Fruit fly (Drosophila melanogaster) whole organism, embryonic: ENCODE measurements around the gene CG33552.

ENCODE experiments used
- B-H2 ChIP-seq: fragments of 200-800 bp; sonication (Bioruptor generic); optimal IDR thresholded peaks from 2 replicates; lab custom pipeline; 2018; ENCODE audit warnings: missing biosample characterization, mild to moderate bottlenecking, missing genetic modification characterization
- CG10321 ChIP-seq: fragments of 200-800 bp; sonication (Bioruptor generic); IDR thresholded peaks from 2 replicates; pipeline ENCODE4 v1.3.6; 2022; ENCODE audit warnings: missing biosample characterization, missing genetic modification characterization
- CG10959 ChIP-seq: fragments of 200-800 bp; sonication (Bioruptor generic); IDR thresholded peaks from 2 replicates; pipeline ENCODE4 v1.3.6; 2022; ENCODE audit warnings: missing biosample characterization, missing genetic modification characterization
- CG12104 ChIP-seq: fragments of 200-800 bp; sonication (Bioruptor generic); optimal IDR thresholded peaks from 3 replicates; lab custom pipeline; 2016; ENCODE audit warnings: missing biosample characterization, missing genetic modification characterization
- CG12744 ChIP-seq: fragments of 200-800 bp; sonication (Bioruptor generic); optimal IDR thresholded peaks from 2 replicates; lab custom pipeline; 2016; ENCODE audit warnings: missing biosample characterization, missing genetic modification characterization
- CG13624 ChIP-seq: fragments of 200-800 bp; sonication (Bioruptor generic); optimal IDR thresholded peaks from 2 replicates; lab custom pipeline; 2016; ENCODE audit warnings: missing biosample characterization, missing genetic modification characterization
- CG14050 ChIP-seq: fragments of 200-800 bp; sonication (Bioruptor generic); IDR thresholded peaks from 3 replicates; pipeline ENCODE4 v1.3.6; 2022; ENCODE audit warnings: missing biosample characterization, missing genetic modification characterization
- CG17328 ChIP-seq: fragments of 200-800 bp; sonication (Bioruptor generic); IDR thresholded peaks from 2 replicates; pipeline ENCODE4 v1.3.6; 2022; ENCODE audit warnings: missing biosample characterization, missing genetic modification characterization
- CG17568 ChIP-seq: fragments of 200-800 bp; sonication (Bioruptor generic); optimal IDR thresholded peaks from 2 replicates; lab custom pipeline; 2018; ENCODE audit warnings: missing biosample characterization, mild to moderate bottlenecking, missing genetic modification characterization, moderate library complexity
- CG18011 ChIP-seq: fragments of 200-800 bp; sonication (Bioruptor generic); optimal IDR thresholded peaks from 2 replicates; lab custom pipeline; 2017; ENCODE audit warnings: missing biosample characterization, missing genetic modification characterization, mild to moderate bottlenecking, moderate library complexity, missing genotype
- CG2199 ChIP-seq: fragments of 200-800 bp; sonication (Bioruptor generic); IDR thresholded peaks from 3 replicates; pipeline ENCODE4 v1.3.6; 2022; ENCODE audit warnings: missing biosample characterization, missing genetic modification characterization
- CG2678 ChIP-seq: fragments of 200-800 bp; sonication (Bioruptor generic); optimal IDR thresholded peaks from 3 replicates; lab custom pipeline; 2019; ENCODE audit warnings: missing biosample characterization, mild to moderate bottlenecking, missing genetic modification characterization, moderate library complexity
- CG31224 ChIP-seq: fragments of 200-800 bp; sonication (Bioruptor generic); IDR thresholded peaks from 2 replicates; pipeline ENCODE4 v1.3.6; 2022; ENCODE audit warnings: missing biosample characterization, missing genetic modification characterization
- CG31365 ChIP-seq: fragments of 200-800 bp; sonication (Bioruptor generic); optimal IDR thresholded peaks from 2 replicates; lab custom pipeline; 2018; ENCODE audit warnings: missing biosample characterization, mild to moderate bottlenecking, missing genetic modification characterization
- CG32767 ChIP-seq: fragments of 200-800 bp; sonication (Bioruptor generic); IDR thresholded peaks from 2 replicates; pipeline ENCODE4 v1.3.6; 2022; ENCODE audit warnings: missing biosample characterization, missing genetic modification characterization
- CG33213 ChIP-seq: fragments of 200-800 bp; sonication (Bioruptor generic); optimal IDR thresholded peaks from 3 replicates; lab custom pipeline; 2016; ENCODE audit warnings: missing biosample characterization, missing genetic modification characterization
- CG4820 ChIP-seq: fragments of 200-800 bp; sonication (Bioruptor generic); optimal IDR thresholded peaks from 3 replicates; lab custom pipeline; 2016; ENCODE audit warnings: missing biosample characterization, missing genetic modification characterization
- CG6654 ChIP-seq: fragments of 200-800 bp; sonication (Bioruptor generic); optimal IDR thresholded peaks from 2 replicates; lab custom pipeline; 2017; ENCODE audit warnings: missing biosample characterization, mild to moderate bottlenecking, missing genetic modification characterization
- CG6765 ChIP-seq: fragments of 200-800 bp; sonication (Bioruptor generic); optimal IDR thresholded peaks from 3 replicates; lab custom pipeline; 2017; ENCODE audit warnings: missing biosample characterization, mild to moderate bottlenecking, missing genetic modification characterization
- CG8290 ChIP-seq, 3 experiments: fragments of 200-800 bp; sonication (Bioruptor generic); optimal IDR thresholded peaks; 2 replicates each; lab custom pipeline; 2016 to 2019; ENCODE audit warnings: missing biosample characterization in 3 of 3, missing genetic modification characterization in 3 of 3, mild to moderate bottlenecking in 2 of 3, moderate library complexity in 1 of 3
- CG8388 ChIP-seq: fragments of 200-800 bp; sonication (Bioruptor generic); optimal IDR thresholded peaks from 2 replicates; lab custom pipeline; 2019; ENCODE audit warnings: missing biosample characterization, mild to moderate bottlenecking, missing genetic modification characterization, moderate library complexity
- CHES-1-like ChIP-seq: fragments of 200-800 bp; sonication (Bioruptor generic); optimal IDR thresholded peaks from 2 replicates; lab custom pipeline; 2016; ENCODE audit warnings: missing biosample characterization, missing genetic modification characterization
- Chrac-16 ChIP-seq: fragments of 200-800 bp; sonication (Bioruptor generic); optimal IDR thresholded peaks from 3 replicates; lab custom pipeline; 2016; ENCODE audit warnings: missing biosample characterization, missing genetic modification characterization
- D ChIP-seq, 2 experiments: fragments of 200-800 bp in 1 of 2; fragments of >200 bp in 1 of 2; sonication (Bioruptor generic) in 1 of 2; optimal IDR thresholded peaks; 2 replicates in 1 of 2; 3 replicates in 1 of 2; lab custom pipeline; 2017; ENCODE audit warnings: mild to moderate bottlenecking in 1 of 2, missing biosample characterization in 1 of 2, missing genetic modification characterization in 1 of 2, missing genetic modification reagents in 1 of 2
- Dip3 ChIP-seq: fragments of 200-800 bp; sonication (Bioruptor generic); optimal IDR thresholded peaks from 3 replicates; lab custom pipeline; 2016; ENCODE audit warnings: missing biosample characterization, missing genetic modification characterization
- Doc2 ChIP-seq: fragments of 200-800 bp; sonication (Bioruptor generic); IDR thresholded peaks from 2 replicates; pipeline ENCODE4 v1.3.6; 2022; ENCODE audit warnings: missing biosample characterization, missing genetic modification characterization
- Myb ChIP-seq: fragments of 200-800 bp; sonication (Bioruptor generic); optimal IDR thresholded peaks from 2 replicates; lab custom pipeline; 2016; ENCODE audit warnings: missing biosample characterization, missing genetic modification characterization
- Nf-YB ChIP-seq: fragments of 200-800 bp; sonication (Bioruptor generic); optimal IDR thresholded peaks from 3 replicates; lab custom pipeline; 2019; ENCODE audit warnings: missing biosample characterization, mild to moderate bottlenecking, missing genetic modification characterization, moderate library complexity
- Oaz ChIP-seq: fragments of 200-800 bp; sonication (Bioruptor generic); IDR thresholded peaks from 2 replicates; pipeline ENCODE4 v1.3.6; 2022; ENCODE audit warnings: missing biosample characterization, missing genetic modification characterization
- Opbp ChIP-seq: fragments of 200-800 bp; sonication (Bioruptor generic); IDR thresholded peaks from 3 replicates; pipeline ENCODE4 v1.3.6; 2022; ENCODE audit warnings: missing biosample characterization, missing genetic modification characterization; ENCODE audit not compliant: partially characterized antibody
- Taf1 ChIP-seq: fragments of 200-800 bp; sonication (Bioruptor generic); IDR thresholded peaks from 2 replicates; pipeline ENCODE4 v1.3.6; 2022; ENCODE audit warnings: missing biosample characterization, missing genetic modification characterization
- Trl ChIP-seq, 3 experiments: fragments of >200 bp in 2 of 3; fragments of 200-800 bp in 1 of 3; sonication (Bioruptor generic) in 1 of 3; optimal IDR thresholded peaks; 2 replicates in 1 of 3; 3 replicates in 2 of 3; lab custom pipeline; 2016 to 2017; ENCODE audit warnings: missing biosample characterization in 1 of 3, missing genetic modification characterization in 1 of 3
- ap ChIP-seq: fragments of 200-800 bp; sonication (Bioruptor generic); IDR thresholded peaks from 2 replicates; pipeline ENCODE4 v1.3.6; 2022; ENCODE audit warnings: missing biosample characterization, missing genetic modification characterization
- br ChIP-seq: fragments of >200 bp; optimal IDR thresholded peaks from 2 replicates; lab custom pipeline; 2017
- cad ChIP-seq: fragments of >200 bp; optimal IDR thresholded peaks from 2 replicates; lab custom pipeline; 2017; ENCODE audit warnings: missing biosample characterization, missing genetic modification characterization
- cg ChIP-seq: fragments of 200-800 bp; sonication (Bioruptor generic); optimal IDR thresholded peaks from 3 replicates; lab custom pipeline; 2019; ENCODE audit warnings: missing biosample characterization, mild to moderate bottlenecking, missing genetic modification characterization, moderate library complexity
- disco-r ChIP-seq: fragments of 200-800 bp; sonication (Bioruptor generic); optimal IDR thresholded peaks from 2 replicates; lab custom pipeline; 2016; ENCODE audit warnings: missing biosample characterization, missing genetic modification characterization
- ems ChIP-seq: fragments of 200-800 bp; sonication (Bioruptor generic); optimal IDR thresholded peaks from 3 replicates; lab custom pipeline; 2016; ENCODE audit warnings: missing biosample characterization, missing genetic modification characterization
- exex ChIP-seq: fragments of 200-800 bp; sonication (Bioruptor generic); optimal IDR thresholded peaks from 4 replicates; lab custom pipeline; 2018; ENCODE audit warnings: missing biosample characterization, mild to moderate bottlenecking, missing genetic modification characterization, moderate library complexity
- fd102C ChIP-seq: fragments of 200-800 bp; sonication (Bioruptor generic); optimal IDR thresholded peaks from 2 replicates; lab custom pipeline; 2018; ENCODE audit warnings: missing biosample characterization, mild to moderate bottlenecking, missing genetic modification characterization, moderate library complexity
- fd3F ChIP-seq: fragments of 200-800 bp; sonication (Bioruptor generic); optimal IDR thresholded peaks from 2 replicates; lab custom pipeline; 2018; ENCODE audit warnings: missing biosample characterization, mild to moderate bottlenecking, missing genetic modification characterization, moderate library complexity
- gfzf ChIP-seq: fragments of 200-800 bp; sonication (Bioruptor generic); optimal IDR thresholded peaks from 2 replicates; lab custom pipeline; 2016; ENCODE audit warnings: missing biosample characterization, mild to moderate bottlenecking, missing genetic modification characterization, moderate library complexity
- jing ChIP-seq: fragments of 200-800 bp; sonication (Bioruptor generic); optimal IDR thresholded peaks from 2 replicates; lab custom pipeline; 2018; ENCODE audit warnings: missing biosample characterization, mild to moderate bottlenecking, missing genetic modification characterization
- kni ChIP-seq: fragments of 200-800 bp; sonication (Bioruptor generic); optimal IDR thresholded peaks from 3 replicates; lab custom pipeline; 2017; ENCODE audit warnings: mild to moderate bottlenecking, missing biosample characterization, missing genetic modification reagents, missing genetic modification characterization
- lov ChIP-seq, 2 experiments: fragments of 200-800 bp in 1 of 2; fragments of >200 bp in 1 of 2; sonication (Bioruptor generic) in 1 of 2; IDR thresholded peaks in 1 of 2; optimal IDR thresholded peaks in 1 of 2; 2 replicates in 1 of 2; 3 replicates in 1 of 2; pipeline versions ENCODE4 v1.3.6 to Lab custom; 2017 to 2022; ENCODE audit warnings: missing biosample characterization in 1 of 2, missing genetic modification characterization in 1 of 2
- oc ChIP-seq: fragments of 200-800 bp; sonication (Bioruptor generic); optimal IDR thresholded peaks from 2 replicates; lab custom pipeline; 2018; ENCODE audit warnings: missing biosample characterization, mild to moderate bottlenecking, missing genetic modification characterization, moderate library complexity
- pros ChIP-seq: fragments of 200-800 bp; sonication (Bioruptor generic); optimal IDR thresholded peaks from 3 replicates; lab custom pipeline; 2019; ENCODE audit warnings: missing biosample characterization, mild to moderate bottlenecking, missing genetic modification characterization, moderate library complexity
- pum ChIP-seq: fragments of 200-800 bp; sonication (Bioruptor generic); optimal IDR thresholded peaks from 2 replicates; lab custom pipeline; 2016; ENCODE audit warnings: missing biosample characterization, missing genetic modification characterization
- repo ChIP-seq: fragments of 200-800 bp; sonication (Bioruptor generic); optimal IDR thresholded peaks from 2 replicates; lab custom pipeline; 2016; ENCODE audit warnings: missing biosample characterization, missing genetic modification characterization
- trem ChIP-seq: fragments of 200-800 bp; optimal IDR thresholded peaks from 3 replicates; lab custom pipeline; 2019; ENCODE audit warnings: missing biosample characterization, mild to moderate bottlenecking, missing genetic modification characterization, moderate library complexity

Gene CG33552

DNA sequence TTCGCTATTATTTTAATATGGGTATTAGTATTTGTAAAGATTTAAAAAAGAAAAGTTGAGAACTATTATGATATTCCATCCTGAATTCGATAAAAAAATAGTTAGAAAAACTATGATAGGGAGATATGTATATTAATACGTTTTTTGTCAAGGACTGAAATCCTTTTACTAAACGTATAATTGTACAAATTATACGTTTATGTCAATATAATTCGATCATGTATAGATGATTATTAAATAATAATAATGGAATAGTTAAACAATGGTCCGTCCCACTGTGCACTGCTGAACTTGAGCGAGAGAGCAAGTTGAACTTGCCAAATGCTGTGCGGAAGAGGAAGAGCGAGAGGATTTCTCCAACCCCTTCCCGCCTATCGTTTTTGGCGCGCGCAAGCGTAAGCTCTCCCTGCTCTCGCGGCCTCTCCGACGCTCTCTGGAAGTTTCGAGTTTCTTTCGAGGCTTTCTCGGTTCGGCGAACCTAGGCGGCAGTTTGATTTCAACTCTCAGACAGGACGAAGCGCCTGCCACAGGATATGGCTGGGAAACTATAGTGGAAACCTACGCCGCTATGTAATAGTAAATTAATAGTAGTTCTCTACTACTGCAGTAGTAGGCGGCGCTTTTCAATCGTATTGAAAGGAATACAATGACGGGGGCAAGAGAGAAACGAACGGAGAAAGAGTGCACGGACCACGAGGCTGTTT lies 2.8 kb downstream of the CG33552 start (continued):
- TF ChIP-seq Opbp = no peak
- no peak for TF ChIP-seq br (lab: Kevin White, UChicago)
- TF ChIP-seq CHES-1-like (GFP tag; lab: Kevin White, UChicago) = no peak
- TF ChIP-seq Chrac-16 = no peak
- TF ChIP-seq CG17568 (GFP tag; lab: Kevin White, UChicago) = no peak
- peak; percentile 68 to 76 for TF ChIP-seq Trl (optimal IDR thresholded peaks at IDR 0.05; lab: Kevin White, UChicago)
- no peak for TF ChIP-seq Trl (GFP tag; optimal IDR thresholded peaks at IDR 0.05; lab: Kevin White, UChicago)
- peak; percentile 12 for TF ChIP-seq CG12104 (GFP tag; lab: Kevin White, UChicago)
- no peak for TF ChIP-seq Taf1 (GFP tag; lab: Robert Waterston, UW)
- no peak for TF ChIP-seq CG31365 (tag; lab: Kevin White, UChicago)
- TF ChIP-seq CG2678 = peak; percentile 89
- peak; percentile 60 for TF ChIP-seq Nf-YB
- TF ChIP-seq CG8388 (GFP tag; lab: Kevin White, UChicago) = peak; percentile 40
- no peak for TF ChIP-seq lov (optimal IDR thresholded peaks at IDR 0.05; lab: Kevin White, UChicago)
- TF ChIP-seq lov (GFP tag; IDR thresholded peaks at IDR 0.05; lab: Robert Waterston, UW) = no peak
- TF ChIP-seq CG17328 (GFP tag; lab: Robert Waterston, UW) = no peak
- no peak for TF ChIP-seq CG8290 (GFP tag; optimal IDR thresholded peaks at IDR 0.05; lab: Kevin White, UChicago)
- TF ChIP-seq CG8290 (tag; optimal IDR thresholded peaks at IDR 0.05; lab: Kevin White, UChicago) = no peak
- TF ChIP-seq D (optimal IDR thresholded peaks at IDR 0.05; lab: Kevin White, UChicago) = no peak
- TF ChIP-seq D (GFP tag; optimal IDR thresholded peaks at IDR 0.05; lab: Kevin White, UChicago) = peak; percentile 31
- no peak for TF ChIP-seq CG14050 (GFP tag; lab: Robert Waterston, UW)
- no peak for TF ChIP-seq jing (GFP tag; lab: Kevin White, UChicago)
- TF ChIP-seq oc = peak; percentile 50
- TF ChIP-seq CG10959 = no peak
- no peak for TF ChIP-seq CG4820
- TF ChIP-seq pum (GFP tag; lab: Kevin White, UChicago) = no peak
- TF ChIP-seq kni (GFP tag; lab: Kevin White, UChicago) = no peak
- TF ChIP-seq CG33213 (GFP tag; lab: Kevin White, UChicago) = no peak
- no peak for TF ChIP-seq cad (GFP tag; lab: Kevin White, UChicago)
- TF ChIP-seq CG31224 (GFP tag; lab: Robert Waterston, UW) = no peak
- TF ChIP-seq CG6765 (GFP tag; lab: Kevin White, UChicago) = no peak
- no peak for TF ChIP-seq fd102C (GFP tag; lab: Kevin White, UChicago)
- TF ChIP-seq CG10321 (GFP tag; lab: Robert Waterston, UW) = no peak; the same call in 1 of the 2 replicates
- no peak for TF ChIP-seq CG18011 (GFP tag; lab: Kevin White, UChicago)
- TF ChIP-seq exex (tag; lab: Kevin White, UChicago) = no peak

dm6 chr2L:16685612-16685912 lies 3.3 kb downstream of the CG33552 start:
- TF ChIP-seq Dip3 (no peak), CG6654 (GFP tag; lab: Kevin White, UChicago) (no peak), CG2199 (GFP tag; lab: Robert Waterston, UW) (0 out of 3 replicates have a peak, but pooled peaks have one; percentile 1), pros (peak; percentile 52), Oaz (no peak), Doc2 (no peak), CG32767 (no peak), CG4820 (no peak), ap (GFP tag; lab: Robert Waterston, UW) (no peak), B-H2 (no peak), CG13624 (GFP tag; lab: Kevin White, UChicago) (no peak), pum (GFP tag; lab: Kevin White, UChicago) (no peak), CG12744 (GFP tag; lab: Kevin White, UChicago) (no peak), fd3F (GFP tag; lab: Kevin White, UChicago) (no peak), cg (peak; percentile 34), ems (no peak), Myb (GFP tag; lab: Kevin White, UChicago) (no peak), trem (tag; lab: Kevin White, UChicago) (no peak), repo (GFP tag; lab: Kevin White, UChicago) (no peak), disco-r (GFP tag; lab: Kevin White, UChicago) (no peak), gfzf (GFP tag; lab: Kevin White, UChicago) (peak; percentile 27)
